Worm (Caenorhabditis elegans): ENCODE data around the gene pgap-2.

- no peak for TF ChIP-seq blmp-1 (tag; optimal IDR thresholded peaks at IDR 0.05; ENCODE audit: insufficient read depth)
- no peak for TF ChIP-seq nhr-10 (tag; optimal IDR thresholded peaks at IDR 0.05)
- no peak for TF ChIP-seq Y55F3AM.14 (GFP tag; optimal IDR thresholded peaks at IDR 0.05)
- no peak for TF ChIP-seq aly-2 (tag; optimal IDR thresholded peaks at IDR 0.05)
These were observed 10.2 kb upstream of the pgap-2 start, which contains the start of gene T04A8.7 for ce11 chrIII:4695057-4695456.
